Worm (Caenorhabditis elegans): Measurements from ENCODE around the gene T26G10.5.

DNA sequence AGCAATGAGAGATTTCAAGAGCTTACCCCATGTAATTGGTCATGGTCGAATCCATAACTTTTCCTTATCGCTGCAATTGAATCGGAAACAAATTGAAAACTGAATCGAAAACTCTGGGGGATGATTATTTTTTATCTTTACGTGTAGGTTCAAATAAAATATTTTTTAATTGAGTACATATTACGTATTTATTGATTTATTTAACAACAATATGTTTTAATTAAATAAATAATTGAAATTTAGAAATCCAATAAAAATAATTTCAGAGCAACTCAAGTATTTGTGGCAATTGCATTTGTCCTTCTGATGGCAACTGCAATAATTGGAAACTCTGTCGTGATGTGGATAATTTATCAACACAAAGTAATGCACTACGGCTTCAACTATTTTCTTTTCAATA, 40.7 kb downstream of the T26G10.5 start, which contains the start of gene C38C10.3:
- TF ChIP-seq him-1 (tag; optimal IDR thresholded peaks at IDR 0.05) (no peak), dao-5 (tag; optimal IDR thresholded peaks at IDR 0.05) (no peak)
